Fruit fly (Drosophila melanogaster): ENCODE data around the gene CG13999.
A peak's percentile ranks its signal among the peaks of the same experiment; 100 is the strongest.

dm6 chr2L:5906893-5907850, 49.1 kb downstream of the CG13999 start, which contains the start of gene bchs:
- TF ChIP-seq psq (optimal IDR thresholded peaks at IDR 0.05) (peak; percentile 42), EcR (GFP tag; optimal IDR thresholded peaks at IDR 0.05) (no peak), pan (optimal IDR thresholded peaks at IDR 0.05) (no peak)
